Worm (Caenorhabditis elegans) whole organism, L1 larva: ENCODE measurements around the gene famh-161.

Experiments used
- aha-1 ChIP-seq: fragments of 150-350 bp; optimal IDR thresholded peaks from 2 replicates; lab custom pipeline; 2014; ENCODE audit warnings: missing biosample characterization, missing genetic modification characterization
- ama-1 ChIP-seq: fragments of 150-350 bp; optimal IDR thresholded peaks from 2 replicates; lab custom pipeline; 2014

- TF ChIP-seq aha-1 (tag; lab: Kevin White, UChicago) (no peak), ama-1 (no peak)
Measured at ce11 chrV:20492385-20492784, 41.6 kb downstream of the famh-161 start, which contains the start of gene srbc-79.
